Fruit fly (Drosophila melanogaster): ENCODE data around the gene CG7376.

CG7376 gene

DNA sequence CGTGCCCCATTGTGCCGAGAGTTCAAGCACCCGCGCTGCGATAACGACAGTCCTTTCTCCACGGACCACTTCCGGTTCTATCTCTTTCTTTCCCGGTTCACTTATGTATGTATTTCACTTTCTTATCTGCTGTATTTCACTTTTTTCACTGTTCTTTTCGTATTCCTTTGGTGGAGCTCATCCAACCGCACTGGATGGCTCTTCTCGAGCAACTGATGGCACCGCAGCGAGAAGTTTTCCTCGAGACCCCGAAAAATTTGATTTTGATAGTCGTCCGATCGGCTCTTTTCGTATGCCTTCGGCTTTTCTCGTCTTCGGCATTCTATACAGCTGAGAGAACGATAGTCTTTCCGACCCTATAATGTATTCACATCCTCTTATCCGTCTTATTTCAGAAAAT is 43.8 kb downstream of the CG7376 start, which contains the start of gene LanA (continued):
- TF ChIP-seq CG7963 (GFP tag; IDR thresholded peaks at IDR 0.05; ENCODE audit: partially characterized antibody): no peak
- no peak for TF ChIP-seq ham (GFP tag; IDR thresholded peaks at IDR 0.05)
- TF ChIP-seq pros (GFP tag; optimal IDR thresholded peaks at IDR 0.05): peak; percentile 44
- TF ChIP-seq so (GFP tag; IDR thresholded peaks at IDR 0.05): peak; percentile 56; the same call in 2 of the 3 replicates
- TF ChIP-seq CG11085 (GFP tag; IDR thresholded peaks at IDR 0.05): no peak
- no peak for TF ChIP-seq corto (GFP tag; optimal IDR thresholded peaks at IDR 0.05)
- TF ChIP-seq Xrp1 (GFP tag; IDR thresholded peaks at IDR 0.05): 0 out of 2 replicates have a peak, but pooled peaks have one; percentile 26
- no peak for TF ChIP-seq pzg (GFP tag; optimal IDR thresholded peaks at IDR 0.05)
- TF ChIP-seq Elba2 (GFP tag; optimal IDR thresholded peaks at IDR 0.05): no peak
- no peak for TF ChIP-seq CG13123 (GFP tag; optimal IDR thresholded peaks at IDR 0.05)
- no peak for TF ChIP-seq CG6254 (GFP tag; optimal IDR thresholded peaks at IDR 0.05)
- no peak for TF ChIP-seq Fer2 (tag; optimal IDR thresholded peaks at IDR 0.05)
- TF ChIP-seq CG3163 (GFP tag; optimal IDR thresholded peaks at IDR 0.05): peak; percentile 27
- TF ChIP-seq pnt (GFP tag; optimal IDR thresholded peaks at IDR 0.05): no peak
- TF ChIP-seq bcd (GFP tag; optimal IDR thresholded peaks at IDR 0.05): no peak
- no peak for TF ChIP-seq Sox100B (GFP tag; optimal IDR thresholded peaks at IDR 0.05)
- TF ChIP-seq Ptx1 (GFP tag; IDR thresholded peaks at IDR 0.05): no peak
- no peak for TF ChIP-seq tio (GFP tag; optimal IDR thresholded peaks at IDR 0.05)
- TF ChIP-seq otp (GFP tag; IDR thresholded peaks at IDR 0.05): peak; percentile 31; the same call in 1 of the 3 replicates
- no peak for TF ChIP-seq CG11560 (tag; IDR thresholded peaks at IDR 0.05)
- no peak for TF ChIP-seq bsh (GFP tag; optimal IDR thresholded peaks at IDR 0.05)
- peak; percentile 61 for TF ChIP-seq bbx (GFP tag; IDR thresholded peaks at IDR 0.05; ENCODE audit: partially characterized antibody)
- TF ChIP-seq TFAM (GFP tag; optimal IDR thresholded peaks at IDR 0.05): no peak
- TF ChIP-seq CG10462 (GFP tag; optimal IDR thresholded peaks at IDR 0.05): no peak
- no peak for TF ChIP-seq Hand (GFP tag; optimal IDR thresholded peaks at IDR 0.05)
- TF ChIP-seq slp2 (GFP tag; optimal IDR thresholded peaks at IDR 0.05): no peak
- no peak for TF ChIP-seq twi (tag; optimal IDR thresholded peaks at IDR 0.05)
- TF ChIP-seq eve (GFP tag; optimal IDR thresholded peaks at IDR 0.05): no peak
- no peak for TF ChIP-seq gro (GFP tag; optimal IDR thresholded peaks at IDR 0.05)
- no peak for TF ChIP-seq CG2129 (GFP tag; IDR thresholded peaks at IDR 0.05; ENCODE audit: partially characterized antibody)
- no peak for TF ChIP-seq CG2120 (GFP tag; optimal IDR thresholded peaks at IDR 0.05)
- TF ChIP-seq CG9817 (tag; optimal IDR thresholded peaks at IDR 0.05): no peak
- TF ChIP-seq CG3838 (GFP tag; optimal IDR thresholded peaks at IDR 0.05): no peak
- no peak for TF ChIP-seq ken (GFP tag; IDR thresholded peaks at IDR 0.05)
- no peak for TF ChIP-seq scrt (GFP tag; optimal IDR thresholded peaks at IDR 0.05)
- TF ChIP-seq CG10366 (GFP tag; IDR thresholded peaks at IDR 0.05): no peak
- no peak for TF ChIP-seq NK7.1 (GFP tag; optimal IDR thresholded peaks at IDR 0.05)
- no peak for TF ChIP-seq Meics (GFP tag; optimal IDR thresholded peaks at IDR 0.05)
- no peak for TF ChIP-seq CG12659 (GFP tag; optimal IDR thresholded peaks at IDR 0.05)
- TF ChIP-seq CG3407 (GFP tag; optimal IDR thresholded peaks at IDR 0.05): no peak
- TF ChIP-seq CG31441 (GFP tag; IDR thresholded peaks at IDR 0.05): no peak
- no peak for TF ChIP-seq E2f2 (GFP tag; IDR thresholded peaks at IDR 0.05)
- TF ChIP-seq Hr78 (GFP tag; optimal IDR thresholded peaks at IDR 0.05): no peak
- no peak for TF ChIP-seq Asciz (GFP tag; optimal IDR thresholded peaks at IDR 0.05)
- TF ChIP-seq MBD-R2 (GFP tag; IDR thresholded peaks at IDR 0.05): no peak
- no peak for TF ChIP-seq exex (tag; optimal IDR thresholded peaks at IDR 0.05)
- peak; percentile 28 for TF ChIP-seq CG12155 (GFP tag; optimal IDR thresholded peaks at IDR 0.05)
- no peak for TF ChIP-seq CG8765 (GFP tag; IDR thresholded peaks at IDR 0.05)
- TF ChIP-seq unc-4 (GFP tag; IDR thresholded peaks at IDR 0.05; ENCODE audit: partially characterized antibody): no peak
- no peak; the same call in 1 of the 2 replicates for TF ChIP-seq Adf1 (GFP tag; IDR thresholded peaks at IDR 0.05)
- no peak for TF ChIP-seq pum (GFP tag; optimal IDR thresholded peaks at IDR 0.05)
